Worm (Caenorhabditis elegans) whole organism, L2 larva: ENCODE measurements around the gene pqn-10.

ENCODE experiments used
- C34F6.9 ChIP-seq: fragments of 150-350 bp; optimal IDR thresholded peaks from 2 replicates; lab custom pipeline; 2014; ENCODE audit warnings: missing biosample characterization, missing genetic modification characterization
- F13H6.1 ChIP-seq: sonication (generic microtip); optimal IDR thresholded peaks from 2 replicates; lab custom pipeline; 2016; ENCODE audit warnings: missing genetic modification characterization, missing compliant biosample characterization
- ZK546.5 ChIP-seq: sonication (generic microtip); optimal IDR thresholded peaks from 2 replicates; lab custom pipeline; 2017; ENCODE audit warnings: missing biosample characterization, missing genetic modification characterization
- ama-1 ChIP-seq: fragments of 150-350 bp; optimal IDR thresholded peaks from 2 replicates; lab custom pipeline; 2018; ENCODE audit warnings: inconsistent platforms
- blmp-1 ChIP-seq: sonication (generic microtip); optimal IDR thresholded peaks from 2 replicates; lab custom pipeline; 2017; ENCODE audit warnings: missing genetic modification characterization, mild to moderate bottlenecking, missing compliant biosample characterization, antibody characterized with exemption, moderate library complexity; ENCODE audit not compliant: insufficient read depth
- ceh-16 ChIP-seq: fragments of 150-350 bp; optimal IDR thresholded peaks from 2 replicates; lab custom pipeline; 2014; ENCODE audit warnings: missing biosample characterization, missing genetic modification characterization
- ceh-82 ChIP-seq: fragments of 150-350 bp; optimal IDR thresholded peaks from 2 replicates; lab custom pipeline; 2014; ENCODE audit warnings: missing biosample characterization, missing genetic modification characterization
- crh-2 ChIP-seq: sonication (generic microtip); optimal IDR thresholded peaks from 2 replicates; lab custom pipeline; 2017; ENCODE audit warnings: missing biosample characterization, missing genetic modification characterization
- dmd-4 ChIP-seq: sonication (generic microtip); optimal IDR thresholded peaks from 2 replicates; lab custom pipeline; 2017; ENCODE audit warnings: missing biosample characterization, missing genetic modification characterization
- egl-27 ChIP-seq: sonication (generic microtip); optimal IDR thresholded peaks from 3 replicates; lab custom pipeline; 2017; ENCODE audit warnings: missing biosample characterization, missing genetic modification reagents, missing genetic modification characterization
- elt-1 ChIP-seq: fragments of 150-350 bp; optimal IDR thresholded peaks from 2 replicates; lab custom pipeline; 2014; ENCODE audit warnings: missing biosample characterization, missing genetic modification characterization
- fos-1 ChIP-seq: fragments of 150-350 bp; optimal IDR thresholded peaks from 2 replicates; lab custom pipeline; 2014; ENCODE audit warnings: missing biosample characterization, missing genetic modification characterization
- gmeb-1 ChIP-seq: fragments of 150-350 bp; optimal IDR thresholded peaks from 2 replicates; lab custom pipeline; 2014; ENCODE audit warnings: missing biosample characterization, missing genetic modification characterization
- lin-11 ChIP-seq: fragments of 150-350 bp; sonication (generic microtip); optimal IDR thresholded peaks from 2 replicates; lab custom pipeline; 2014; ENCODE audit warnings: missing biosample characterization, missing genetic modification characterization, inconsistent platforms, mixed read lengths
- lin-13 ChIP-seq: fragments of 150-350 bp; optimal IDR thresholded peaks from 2 replicates; lab custom pipeline; 2014; ENCODE audit warnings: missing biosample characterization, missing genetic modification reagents, missing genetic modification characterization
- lin-39 ChIP-seq: fragments of 150-350 bp; optimal IDR thresholded peaks from 2 replicates; lab custom pipeline; 2014; ENCODE audit warnings: missing biosample characterization, missing genetic modification reagents, missing genetic modification characterization
- lsy-2 ChIP-seq, 2 experiments: fragments of 150-350 bp in 1 of 2; sonication (generic microtip) in 1 of 2; optimal IDR thresholded peaks; 2 replicates each; lab custom pipeline; 2014 to 2017; ENCODE audit warnings: missing biosample characterization in 2 of 2, missing genetic modification characterization in 2 of 2
- mbf-1 ChIP-seq: sonication (generic microtip); optimal IDR thresholded peaks from 2 replicates; lab custom pipeline; 2017; ENCODE audit warnings: missing biosample characterization, missing genetic modification characterization
- mdl-1 ChIP-seq, 2 experiments: fragments of 150-350 bp in 1 of 2; sonication (generic microtip) in 1 of 2; optimal IDR thresholded peaks; 2 replicates each; lab custom pipeline; 2017; ENCODE audit warnings: missing biosample characterization in 2 of 2, missing genetic modification characterization in 2 of 2
- nhr-11 ChIP-seq: fragments of 150-350 bp; optimal IDR thresholded peaks from 2 replicates; lab custom pipeline; 2014; ENCODE audit warnings: missing biosample characterization, missing genetic modification characterization
- nhr-12 ChIP-seq: fragments of 150-350 bp; optimal IDR thresholded peaks from 2 replicates; lab custom pipeline; 2014; ENCODE audit warnings: missing biosample characterization, missing genetic modification characterization
- nhr-129 ChIP-seq: fragments of 150-350 bp; optimal IDR thresholded peaks from 2 replicates; lab custom pipeline; 2014; ENCODE audit warnings: missing biosample characterization, missing genetic modification characterization
- nhr-237 ChIP-seq: fragments of 150-350 bp; optimal IDR thresholded peaks from 2 replicates; lab custom pipeline; 2014; ENCODE audit warnings: missing biosample characterization, missing genetic modification characterization
- nhr-25 ChIP-seq: fragments of 150-350 bp; sonication (generic microtip); optimal IDR thresholded peaks from 3 replicates; lab custom pipeline; 2014; ENCODE audit warnings: missing biosample characterization, missing genetic modification characterization
- nhr-6 ChIP-seq: fragments of 150-350 bp; optimal IDR thresholded peaks from 2 replicates; lab custom pipeline; 2014; ENCODE audit warnings: missing biosample characterization, missing genetic modification characterization
- peb-1 ChIP-seq: fragments of 150-350 bp; optimal IDR thresholded peaks from 2 replicates; lab custom pipeline; 2014; ENCODE audit warnings: missing biosample characterization, missing genetic modification characterization
- sem-4 ChIP-seq: fragments of 150-350 bp; optimal IDR thresholded peaks from 2 replicates; lab custom pipeline; 2014; ENCODE audit warnings: missing biosample characterization, missing genetic modification reagents, missing genetic modification characterization
- skn-1 ChIP-seq: sonication (generic microtip); optimal IDR thresholded peaks from 2 replicates; lab custom pipeline; 2017; ENCODE audit warnings: missing biosample characterization, missing genetic modification characterization
- unc-39 ChIP-seq: fragments of 150-350 bp; optimal IDR thresholded peaks from 2 replicates; lab custom pipeline; 2014; ENCODE audit warnings: missing biosample characterization, missing genetic modification characterization
- unc-55 ChIP-seq: fragments of 150-350 bp; sonication (generic microtip); optimal IDR thresholded peaks from 3 replicates; lab custom pipeline; 2014; ENCODE audit warnings: missing biosample characterization, missing genetic modification reagents, missing genetic modification characterization
- zag-1 ChIP-seq: fragments of 150-350 bp; optimal IDR thresholded peaks from 2 replicates; lab custom pipeline; 2014; ENCODE audit warnings: missing biosample characterization, missing genetic modification characterization
- ztf-1 ChIP-seq: fragments of 200-800 bp; sonication (Bioruptor generic); conservative IDR thresholded peaks from 2 replicates; pipeline ENCODE4 v1.3.6; 2022; ENCODE audit warnings: missing genetic modification characterization, missing compliant biosample characterization
- ztf-11 ChIP-seq: sonication (generic microtip); optimal IDR thresholded peaks from 2 replicates; lab custom pipeline; 2017; ENCODE audit warnings: missing biosample characterization, missing genetic modification characterization

Gene pqn-10

ce11 chrIII:6514673-6515072, 13.3 kb upstream of the pqn-10 start, which contains the start of gene acr-5:
acr-5 (minus strand) TSS chrIII:6514773.
- TF ChIP-seq mbf-1 (tag; lab: Kevin White, UChicago) (no peak), F13H6.1 (no peak), gmeb-1 (tag; lab: Kevin White, UChicago) (no peak), lsy-2 (tag; optimal IDR thresholded peaks at IDR 0.05; lab: Kevin White, UChicago) (no peak), nhr-129 (no peak), lin-39 (tag; lab: Kevin White, UChicago) (no peak), ceh-82 (tag; lab: Kevin White, UChicago) (no peak)

- TF ChIP-seq crh-2 (tag; lab: Kevin White, UChicago) (no peak), ama-1 (lab: Kevin White, UChicago) (no peak), lsy-2 (tag; optimal IDR thresholded peaks at IDR 0.05; lab: Kevin White, UChicago) (no peak), blmp-1 (tag; lab: Kevin White, UChicago) (no peak)
Observed at ce11 chrIII:6519949-6520348, 8.1 kb upstream of the pqn-10 start, which contains the start of gene C09E7.10. C09E7.10 (minus strand) TSS chrIII:6520049.

- no peak for TF ChIP-seq nhr-25 (tag; lab: Kevin White, UChicago)
- no peak for TF ChIP-seq zag-1 (tag; lab: Kevin White, UChicago)
- no peak for TF ChIP-seq ztf-11 (tag; lab: Kevin White, UChicago)
- TF ChIP-seq ceh-16 (tag; lab: Kevin White, UChicago): no peak
- TF ChIP-seq fos-1 (tag; lab: Kevin White, UChicago): no peak
- TF ChIP-seq nhr-12 (tag; lab: Kevin White, UChicago): no peak
Observed at ce11 chrIII:6525557-6525956, 2.4 kb upstream of the pqn-10 start, which contains the start of gene oig-1. oig-1 (minus strand) TSS chrIII:6525657.

- no peak for TF ChIP-seq dmd-4 (tag; lab: Kevin White, UChicago)
- TF ChIP-seq sem-4: no peak
- no peak for TF ChIP-seq mdl-1 (tag; optimal IDR thresholded peaks at IDR 0.05; lab: Kevin White, UChicago)
- no peak for TF ChIP-seq nhr-11
- no peak for TF ChIP-seq mbf-1 (tag; lab: Kevin White, UChicago)
- TF ChIP-seq elt-1 (tag; lab: Kevin White, UChicago): no peak
- no peak for TF ChIP-seq lin-13
- TF ChIP-seq unc-55: no peak
- TF ChIP-seq nhr-25 (tag; lab: Kevin White, UChicago): no peak
- TF ChIP-seq nhr-237 (tag; lab: Kevin White, UChicago): no peak
- no peak for TF ChIP-seq peb-1
- TF ChIP-seq unc-39: no peak
- TF ChIP-seq ZK546.5: no peak
- no peak for TF ChIP-seq ztf-11 (tag; lab: Kevin White, UChicago)
Observed at ce11 chrIII:6531099-6531498, 3.1 kb downstream of the pqn-10 start, which contains the start of gene C09E7.11. C09E7.11 (plus strand) TSS chrIII:6531399.

- TF ChIP-seq lin-11 (tag; lab: Kevin White, UChicago): no peak
Observed at ce11 chrIII:6532647-6533046, 4.6 kb downstream of the pqn-10 start, which contains the start of gene srxa-5. srxa-5 (plus strand) TSS chrIII:6532947.

ce11 chrIII:6536945-6537568, 9.1 kb downstream of the pqn-10 start, which contains the start of gene C09E7.4:
C09E7.4 (minus strand) TSS chrIII:6536995.
- TF ChIP-seq elt-1 (tag; lab: Kevin White, UChicago): no peak
- peak; percentile 51 for TF ChIP-seq C34F6.9 (tag; lab: Kevin White, UChicago)
- peak; percentile 53 for TF ChIP-seq unc-55
- no peak for TF ChIP-seq egl-27
- peak; percentile 22 for TF ChIP-seq lin-11 (tag; lab: Kevin White, UChicago)
- TF ChIP-seq ztf-1 (GFP tag; lab: Robert Waterston, UW): no peak
- no peak for TF ChIP-seq ceh-82 (tag; lab: Kevin White, UChicago)
- no peak for TF ChIP-seq nhr-6 (tag; lab: Kevin White, UChicago)
- TF ChIP-seq sem-4: peak; percentile 48
- no peak for TF ChIP-seq dmd-4 (tag; lab: Kevin White, UChicago)
- TF ChIP-seq nhr-11: no peak
- peak; percentile 20 for TF ChIP-seq crh-2 (tag; lab: Kevin White, UChicago)
- TF ChIP-seq nhr-129: peak; percentile 66
- TF ChIP-seq skn-1 (tag; lab: Kevin White, UChicago): no peak
- peak; percentile 45 for TF ChIP-seq F13H6.1
